Worm (Caenorhabditis elegans) whole organism, late embryonic: ENCODE results near the gene Y47D7A.7.

Experiments
- ama-1 ChIP-seq: fragments of 150-350 bp; optimal IDR thresholded peaks from 2 replicates; lab custom pipeline; 2014
- dmd-4 ChIP-seq: sonication (generic microtip); optimal IDR thresholded peaks from 2 replicates; lab custom pipeline; 2016; ENCODE audit warnings: borderline replicate concordance, missing genetic modification characterization, missing compliant biosample characterization
- fkh-10 ChIP-seq: fragments of 150-350 bp; optimal IDR thresholded peaks from 2 replicates; lab custom pipeline; 2014; ENCODE audit warnings: missing biosample characterization, missing genetic modification reagents, missing genetic modification characterization
- hlh-30 ChIP-seq: sonication (generic microtip); optimal IDR thresholded peaks from 2 replicates; lab custom pipeline; 2017; ENCODE audit warnings: antibody characterized with exemption, missing genetic modification characterization, missing compliant biosample characterization; ENCODE audit not compliant: insufficient read depth
- nfya-1 ChIP-seq: sonication (generic microtip); optimal IDR thresholded peaks from 2 replicates; lab custom pipeline; 2017; ENCODE audit warnings: missing genetic modification characterization, mild to moderate bottlenecking, missing compliant biosample characterization, antibody characterized with exemption, moderate library complexity
- nhr-11 ChIP-seq: fragments of 150-350 bp; optimal IDR thresholded peaks from 2 replicates; lab custom pipeline; 2014; ENCODE audit warnings: missing biosample characterization, missing genetic modification characterization
- pqm-1 ChIP-seq: sonication (generic microtip); optimal IDR thresholded peaks from 2 replicates; lab custom pipeline; 2016; ENCODE audit warnings: missing genetic modification characterization, missing compliant biosample characterization
- rnt-1 ChIP-seq: sonication (generic microtip); optimal IDR thresholded peaks from 2 replicates; lab custom pipeline; 2016; ENCODE audit warnings: missing genetic modification characterization, missing compliant biosample characterization
- unc-86 ChIP-seq: sonication (generic microtip); optimal IDR thresholded peaks from 2 replicates; lab custom pipeline; 2016; ENCODE audit warnings: missing genetic modification characterization, missing compliant biosample characterization

DNA sequence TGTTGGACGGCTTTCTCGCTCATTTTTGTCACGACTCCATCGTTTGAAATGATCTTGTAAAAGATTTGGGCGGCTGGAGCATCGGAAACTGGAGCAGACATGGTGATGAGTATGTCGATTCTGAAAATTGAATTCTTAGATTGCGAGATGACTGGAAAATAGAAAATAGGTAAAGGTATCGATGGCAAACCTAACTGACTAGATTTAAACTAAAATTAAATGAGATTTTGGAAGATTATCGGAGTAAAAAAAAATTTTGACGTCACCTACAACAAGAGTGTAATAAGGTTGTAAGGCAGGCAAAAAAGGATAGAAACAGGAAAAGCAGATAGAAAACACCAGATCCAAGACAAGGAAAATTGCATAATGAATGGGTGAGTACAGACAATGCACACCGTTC lies 1.8 kb upstream of the Y47D7A.7 start, which contains the start of gene skr-14:
- TF ChIP-seq nfya-1 (tag; lab: Kevin White, UChicago) (no peak), rnt-1 (tag; lab: Kevin White, UChicago) (no peak), pqm-1 (no peak), fkh-10 (no peak), ama-1 (lab: Kevin White, UChicago) (no peak), hlh-30 (no peak), dmd-4 (no peak), unc-86 (tag; lab: Kevin White, UChicago) (no peak), nhr-11 (tag; lab: Kevin White, UChicago) (no peak)
